Fruit fly (Drosophila melanogaster) whole organism, embryonic: Measurements from ENCODE around the gene CG7079.

Source experiments
- Abd-B ChIP-seq: fragments of 200-800 bp; sonication (Bioruptor generic); optimal IDR thresholded peaks from 2 replicates; lab custom pipeline; 2018; ENCODE audit warnings: missing biosample characterization, mild to moderate bottlenecking, missing genetic modification characterization, moderate library complexity
- Ada2b ChIP-seq: fragments of 200-800 bp; sonication (Bioruptor generic); IDR thresholded peaks from 2 replicates; pipeline ENCODE4 v1.3.6; 2022; ENCODE audit warnings: missing biosample characterization, missing genetic modification characterization
- B-H2 ChIP-seq: fragments of 200-800 bp; sonication (Bioruptor generic); optimal IDR thresholded peaks from 2 replicates; lab custom pipeline; 2018; ENCODE audit warnings: missing biosample characterization, mild to moderate bottlenecking, missing genetic modification characterization
- CG10209 ChIP-seq: fragments of 200-800 bp; sonication (Bioruptor generic); optimal IDR thresholded peaks from 3 replicates; lab custom pipeline; 2017; ENCODE audit warnings: missing biosample characterization, mild to moderate bottlenecking, missing genetic modification characterization, missing genetic modification reagents
- CG11085 ChIP-seq: fragments of 200-800 bp; sonication (Bioruptor generic); IDR thresholded peaks from 2 replicates; pipeline ENCODE4 v1.3.6; 2022; ENCODE audit warnings: missing biosample characterization, missing genetic modification characterization
- CG11696 ChIP-seq: fragments of 200-800 bp; sonication (Bioruptor generic); IDR thresholded peaks from 2 replicates; pipeline ENCODE4 v1.3.6; 2022; ENCODE audit warnings: missing biosample characterization, missing genetic modification characterization
- CG12236 ChIP-seq: fragments of 200-800 bp; sonication (Bioruptor generic); optimal IDR thresholded peaks from 2 replicates; lab custom pipeline; 2016; ENCODE audit warnings: missing biosample characterization, missing genetic modification characterization
- CG12942 ChIP-seq: fragments of 200-800 bp; sonication (Bioruptor generic); optimal IDR thresholded peaks from 3 replicates; lab custom pipeline; 2016; ENCODE audit warnings: missing biosample characterization, missing genetic modification characterization
- CG1647 ChIP-seq: fragments of 200-800 bp; sonication (Bioruptor generic); optimal IDR thresholded peaks from 3 replicates; lab custom pipeline; 2016; ENCODE audit warnings: missing biosample characterization, missing genetic modification characterization
- CG16813 ChIP-seq: fragments of 200-800 bp; sonication (Bioruptor generic); IDR thresholded peaks from 3 replicates; pipeline ENCODE4 v1.3.6; 2022; ENCODE audit warnings: missing biosample characterization, missing genetic modification characterization; ENCODE audit not compliant: partially characterized antibody
- CG16863 ChIP-seq: fragments of 200-800 bp; sonication (Bioruptor generic); optimal IDR thresholded peaks from 3 replicates; lab custom pipeline; 2016; ENCODE audit warnings: missing biosample characterization, missing genetic modification characterization
- CG17186 ChIP-seq: fragments of 200-800 bp; sonication (Bioruptor generic); optimal IDR thresholded peaks from 3 replicates; lab custom pipeline; 2017; ENCODE audit warnings: missing biosample characterization, missing genetic modification reagents, missing genetic modification characterization
- CG2889 ChIP-seq: fragments of 200-800 bp; sonication (Bioruptor generic); IDR thresholded peaks from 3 replicates; pipeline ENCODE4 v1.3.6; 2022; ENCODE audit warnings: missing biosample characterization, missing genetic modification characterization
- CG4360 ChIP-seq: fragments of 200-800 bp; sonication (Bioruptor generic); IDR thresholded peaks from 2 replicates; pipeline ENCODE4 v1.3.6; 2022; ENCODE audit warnings: missing biosample characterization, missing genetic modification characterization
- CG4730 ChIP-seq: fragments of 200-800 bp; sonication (Bioruptor generic); IDR thresholded peaks from 2 replicates; pipeline ENCODE4 v1.3.6; 2022; ENCODE audit warnings: missing biosample characterization, missing genetic modification characterization
- CG5245 ChIP-seq: fragments of 200-800 bp; sonication (Bioruptor generic); optimal IDR thresholded peaks from 3 replicates; lab custom pipeline; 2016; ENCODE audit warnings: missing biosample characterization, missing genetic modification characterization
- CG7963 ChIP-seq: fragments of 200-800 bp; sonication (Bioruptor generic); IDR thresholded peaks from 3 replicates; pipeline ENCODE4 v1.3.6; 2022; ENCODE audit warnings: missing biosample characterization, missing genetic modification characterization; ENCODE audit not compliant: partially characterized antibody
- CG8388 ChIP-seq: fragments of 200-800 bp; sonication (Bioruptor generic); optimal IDR thresholded peaks from 2 replicates; lab custom pipeline; 2019; ENCODE audit warnings: missing biosample characterization, mild to moderate bottlenecking, missing genetic modification characterization, moderate library complexity
- CG8478 ChIP-seq: fragments of >200 bp; optimal IDR thresholded peaks from 2 replicates; lab custom pipeline; 2018
- Dbx ChIP-seq: fragments of 200-800 bp; sonication (Bioruptor generic); IDR thresholded peaks from 3 replicates; pipeline ENCODE4 v1.3.6; 2022; ENCODE audit warnings: missing biosample characterization, missing genetic modification characterization
- ERR ChIP-seq: fragments of 200-800 bp; sonication (Bioruptor generic); optimal IDR thresholded peaks from 2 replicates; lab custom pipeline; 2016; ENCODE audit warnings: missing biosample characterization, missing genetic modification characterization
- Eip74EF ChIP-seq, 2 experiments: fragments of 200-800 bp in 1 of 2; fragments of >200 bp in 1 of 2; sonication (Bioruptor generic) in 1 of 2; optimal IDR thresholded peaks; 2 replicates each; lab custom pipeline; 2017 to 2019; ENCODE audit warnings: missing biosample characterization in 2 of 2, missing genetic modification characterization in 2 of 2, mild to moderate bottlenecking in 1 of 2, moderate library complexity in 1 of 2
- Gug ChIP-seq: fragments of 200-800 bp; sonication (Bioruptor generic); IDR thresholded peaks from 4 replicates; pipeline ENCODE4 v1.3.6; 2022; ENCODE audit warnings: missing biosample characterization, missing genetic modification characterization
- Hey ChIP-seq: fragments of 200-800 bp; sonication (Bioruptor generic); optimal IDR thresholded peaks from 3 replicates; lab custom pipeline; 2018; ENCODE audit warnings: missing biosample characterization, mild to moderate bottlenecking, missing genetic modification characterization
- Kr ChIP-seq: fragments of 200-800 bp; sonication (Bioruptor generic); optimal IDR thresholded peaks from 2 replicates; lab custom pipeline; 2017; ENCODE audit warnings: missing biosample characterization, mild to moderate bottlenecking, missing genetic modification characterization
- Lpt ChIP-seq: fragments of >200 bp; optimal IDR thresholded peaks from 2 replicates; lab custom pipeline; 2018; ENCODE audit warnings: missing biosample characterization, missing genetic modification characterization
- MTF-1 ChIP-seq: fragments of 200-800 bp; sonication (Bioruptor generic); optimal IDR thresholded peaks from 2 replicates; lab custom pipeline; 2018; ENCODE audit warnings: missing biosample characterization, mild to moderate bottlenecking, missing genetic modification characterization, borderline replicate concordance
- Mrtf ChIP-seq: fragments of 200-800 bp; sonication (Bioruptor generic); IDR thresholded peaks from 3 replicates; pipeline ENCODE4 v1.3.6; 2022; ENCODE audit warnings: missing biosample characterization, missing genetic modification characterization
- Ptx1 ChIP-seq: fragments of 200-800 bp; sonication (Bioruptor generic); IDR thresholded peaks from 2 replicates; pipeline ENCODE4 v1.3.6; 2022; ENCODE audit warnings: missing biosample characterization, missing genetic modification characterization
- Sox100B ChIP-seq: fragments of 200-800 bp; sonication (Bioruptor generic); optimal IDR thresholded peaks from 3 replicates; lab custom pipeline; 2018; ENCODE audit warnings: missing biosample characterization, mild to moderate bottlenecking, missing genetic modification characterization
- Tbp ChIP-seq: fragments of >200 bp; optimal IDR thresholded peaks from 2 replicates; lab custom pipeline; 2018; ENCODE audit warnings: missing biosample characterization, missing genetic modification characterization
- al ChIP-seq: fragments of 200-800 bp; sonication (Bioruptor generic); IDR thresholded peaks from 2 replicates; pipeline ENCODE4 v1.3.6; 2022; ENCODE audit warnings: missing biosample characterization, missing genetic modification characterization
- bcd ChIP-seq: fragments of 200-800 bp; sonication (Bioruptor generic); optimal IDR thresholded peaks from 2 replicates; lab custom pipeline; 2017; ENCODE audit warnings: missing biosample characterization, mild to moderate bottlenecking, missing genetic modification characterization
- cato ChIP-seq: fragments of 200-800 bp; sonication (Bioruptor generic); optimal IDR thresholded peaks from 2 replicates; lab custom pipeline; 2016; ENCODE audit warnings: missing biosample characterization, missing genetic modification characterization, borderline replicate concordance
- corto ChIP-seq: fragments of 200-800 bp; sonication (Bioruptor generic); optimal IDR thresholded peaks from 2 replicates; lab custom pipeline; 2016; ENCODE audit warnings: missing biosample characterization, mild to moderate bottlenecking, missing genetic modification characterization, moderate library complexity
- croc ChIP-seq: fragments of 200-800 bp; sonication (Bioruptor generic); conservative IDR thresholded peaks from 3 replicates; pipeline ENCODE4 v1.3.6; 2022; ENCODE audit warnings: missing biosample characterization, missing genetic modification characterization
- fd102C ChIP-seq: fragments of 200-800 bp; sonication (Bioruptor generic); optimal IDR thresholded peaks from 2 replicates; lab custom pipeline; 2018; ENCODE audit warnings: missing biosample characterization, mild to moderate bottlenecking, missing genetic modification characterization, moderate library complexity
- gem ChIP-seq: fragments of 200-800 bp; sonication (Bioruptor generic); optimal IDR thresholded peaks from 2 replicates; lab custom pipeline; 2019; ENCODE audit warnings: missing biosample characterization, mild to moderate bottlenecking, missing genetic modification characterization, moderate library complexity
- grau ChIP-seq: fragments of 200-800 bp; optimal IDR thresholded peaks from 3 replicates; lab custom pipeline; 2019; ENCODE audit warnings: missing biosample characterization, mild to moderate bottlenecking, missing genetic modification characterization, moderate library complexity
- lmd ChIP-seq: fragments of 200-800 bp; sonication (Bioruptor generic); IDR thresholded peaks from 2 replicates; pipeline ENCODE4 v1.3.6; 2022; ENCODE audit warnings: missing biosample characterization, missing genetic modification characterization
- pan ChIP-seq, 4 experiments: fragments of >200 bp in 3 of 4; fragments of 200-800 bp in 1 of 4; sonication (Bioruptor generic) in 1 of 4; optimal IDR thresholded peaks in 3 of 4; IDR thresholded peaks in 1 of 4; 2 replicates each; pipeline versions ENCODE4 v1.3.6 to Lab custom; 2017 to 2022; ENCODE audit warnings: missing biosample characterization in 2 of 4, missing genetic modification characterization in 2 of 4, mixed read lengths in 1 of 4
- pho ChIP-seq: fragments of 200-800 bp; sonication (Bioruptor generic); optimal IDR thresholded peaks from 2 replicates; lab custom pipeline; 2016; ENCODE audit warnings: missing biosample characterization, missing genetic modification characterization
- rib ChIP-seq: fragments of 200-800 bp; sonication (Bioruptor generic); IDR thresholded peaks from 2 replicates; pipeline ENCODE4 v1.3.6; 2022; ENCODE audit warnings: missing biosample characterization, missing genetic modification characterization
- slp2 ChIP-seq: fragments of 200-800 bp; sonication (Bioruptor generic); optimal IDR thresholded peaks from 2 replicates; lab custom pipeline; 2016; ENCODE audit warnings: missing biosample characterization, missing genetic modification characterization
- sob ChIP-seq: fragments of 200-800 bp; sonication (Bioruptor generic); IDR thresholded peaks from 2 replicates; pipeline ENCODE4 v1.3.6; 2022; ENCODE audit warnings: missing biosample characterization, missing genetic modification characterization
- sqz ChIP-seq: fragments of 200-800 bp; sonication (Bioruptor generic); optimal IDR thresholded peaks from 3 replicates; lab custom pipeline; 2018; ENCODE audit warnings: missing biosample characterization, mild to moderate bottlenecking, missing genetic modification characterization
- wdn ChIP-seq: fragments of 200-800 bp; sonication (Bioruptor generic); IDR thresholded peaks from 2 replicates; pipeline ENCODE4 v1.3.6; 2022; ENCODE audit warnings: missing biosample characterization, missing genetic modification characterization
- wek ChIP-seq: fragments of 200-800 bp; sonication (Bioruptor generic); optimal IDR thresholded peaks from 3 replicates; lab custom pipeline; 2018; ENCODE audit warnings: missing biosample characterization, mild to moderate bottlenecking, missing genetic modification characterization, moderate library complexity
- wor ChIP-seq: fragments of 200-800 bp; sonication (Bioruptor generic); IDR thresholded peaks from 2 replicates; pipeline ENCODE4 v1.3.6; 2022; ENCODE audit warnings: missing biosample characterization, missing genetic modification characterization
- z ChIP-seq: fragments of 200-800 bp; sonication (Bioruptor generic); IDR thresholded peaks from 3 replicates; pipeline ENCODE4 v1.3.6; 2022; ENCODE audit warnings: missing biosample characterization, missing genetic modification characterization

The CG7079 gene

dm6 chr3R:21097631-21098117 lies 49.0 kb upstream of the CG7079 start, which contains the start of gene RhoGAP93B (continued):
- peak; percentile 100 for TF ChIP-seq CG16813 (GFP tag; lab: Robert Waterston, UW)
- TF ChIP-seq al (GFP tag; lab: Robert Waterston, UW) = peak; percentile 91
- peak; percentile 70 for TF ChIP-seq CG8388 (GFP tag; lab: Kevin White, UChicago)
- peak; percentile 61 for TF ChIP-seq wdn (GFP tag; lab: Robert Waterston, UW)
- peak; percentile 44; the same call in 1 of the 2 replicates for TF ChIP-seq CG11696 (GFP tag; lab: Robert Waterston, UW)
- TF ChIP-seq Eip74EF (GFP tag; optimal IDR thresholded peaks at IDR 0.05; lab: Kevin White, UChicago) = no peak
- no peak for TF ChIP-seq Lpt (GFP tag; lab: Kevin White, UChicago)
- TF ChIP-seq lmd (GFP tag; lab: Robert Waterston, UW) = peak; percentile 87
- no peak for TF ChIP-seq CG8478 (lab: Kevin White, UChicago)
- TF ChIP-seq Sox100B (GFP tag; lab: Kevin White, UChicago) = no peak
- no peak for TF ChIP-seq sqz
- TF ChIP-seq Hey (tag; lab: Kevin White, UChicago) = peak; percentile 2
- TF ChIP-seq bcd = peak; percentile 70
- peak; percentile 75 for TF ChIP-seq wor
- TF ChIP-seq Gug (GFP tag; lab: Robert Waterston, UW) = peak; percentile 96
- peak; percentile 81 for TF ChIP-seq CG4730
- peak; percentile 25 for TF ChIP-seq wek (GFP tag; lab: Kevin White, UChicago)
- TF ChIP-seq CG10209 (GFP tag; lab: Kevin White, UChicago) = peak; percentile 62
- peak; percentile 74; the same call in 2 of the 3 replicates for TF ChIP-seq CG2889 (GFP tag; lab: Robert Waterston, UW)
- TF ChIP-seq sob = peak; percentile 95
- no peak for TF ChIP-seq corto (GFP tag; lab: Kevin White, UChicago)
- peak; percentile 80 for TF ChIP-seq gem (tag; lab: Kevin White, UChicago)
- TF ChIP-seq B-H2 (GFP tag; lab: Kevin White, UChicago) = peak; percentile 84
- TF ChIP-seq pho = peak; percentile 93
- TF ChIP-seq Mrtf = peak; percentile 85
- peak; percentile 63 for TF ChIP-seq cato
- peak; percentile 77 for TF ChIP-seq CG12942
- peak; percentile 89 for TF ChIP-seq CG16863 (GFP tag; lab: Kevin White, UChicago)
- peak; percentile 90 for TF ChIP-seq CG11085 (GFP tag; lab: Robert Waterston, UW)
- peak; percentile 80 for TF ChIP-seq ERR
- TF ChIP-seq CG12236 = peak; percentile 57
- TF ChIP-seq Ptx1 (GFP tag; lab: Robert Waterston, UW) = peak; percentile 91
- peak; percentile 70 for TF ChIP-seq CG5245
- peak; percentile 97 for TF ChIP-seq Dbx (GFP tag; lab: Robert Waterston, UW)
- TF ChIP-seq grau = peak; percentile 78
- peak; percentile 99 for TF ChIP-seq CG7963 (GFP tag; lab: Robert Waterston, UW)
- TF ChIP-seq CG4360 (GFP tag; lab: Robert Waterston, UW) = 0 out of 2 replicates have a peak, but pooled peaks have one; percentile 5
- peak; percentile 91 for TF ChIP-seq CG17186
- TF ChIP-seq pan (optimal IDR thresholded peaks at IDR 0.05; lab: Kevin White, UChicago) = no peak
- peak in 1 of 2 experiments; percentile 82 for TF ChIP-seq pan (GFP tag; optimal IDR thresholded peaks at IDR 0.05 in 1 of 2, IDR thresholded peaks at IDR 0.05 in 1 of 2)
- peak; percentile 90 for TF ChIP-seq Ada2b
- TF ChIP-seq Abd-B (GFP tag; lab: Kevin White, UChicago) = peak; percentile 86
- TF ChIP-seq MTF-1 = peak; percentile 64
- TF ChIP-seq croc (GFP tag; lab: Robert Waterston, UW) = peak; percentile 71; the same call in 2 of the 3 replicates
- TF ChIP-seq CG1647 (GFP tag; lab: Kevin White, UChicago) = peak; percentile 85
- peak; percentile 48 for TF ChIP-seq fd102C (GFP tag; lab: Kevin White, UChicago)
- peak; percentile 77 for TF ChIP-seq slp2
- TF ChIP-seq z (GFP tag; lab: Robert Waterston, UW) = no peak
- no peak for TF ChIP-seq Kr (GFP tag; lab: Kevin White, UChicago)
- peak; percentile 88 for TF ChIP-seq rib (GFP tag; lab: Robert Waterston, UW)
- no peak for TF ChIP-seq Tbp (GFP tag; lab: Kevin White, UChicago)
